Fruit fly (Drosophila melanogaster) whole organism, prepupa: ENCODE measurements around the gene sit.

Source experiments
- Blimp-1 ChIP-seq: fragments of 200-800 bp; sonication (Bioruptor generic); optimal IDR thresholded peaks from 3 replicates; lab custom pipeline; 2017; ENCODE audit warnings: missing biosample characterization, missing genetic modification characterization, mild to moderate bottlenecking, moderate library complexity, missing genetic modification reagents
- CG10631 ChIP-seq: fragments of 200-800 bp; sonication (Bioruptor generic); optimal IDR thresholded peaks from 2 replicates; lab custom pipeline; 2016; ENCODE audit warnings: missing biosample characterization, missing genetic modification characterization
- CG10669 ChIP-seq: fragments of 200-800 bp; sonication (Bioruptor generic); optimal IDR thresholded peaks from 3 replicates; lab custom pipeline; 2018; ENCODE audit warnings: missing biosample characterization, mild to moderate bottlenecking, missing genetic modification characterization, moderate library complexity
- CG11294 ChIP-seq: fragments of 200-800 bp; sonication (Bioruptor generic); IDR thresholded peaks from 2 replicates; pipeline ENCODE4 v1.3.6; 2022; ENCODE audit warnings: missing biosample characterization, missing genetic modification characterization
- CG11762 ChIP-seq: fragments of 200-800 bp; sonication (Bioruptor generic); optimal IDR thresholded peaks from 3 replicates; lab custom pipeline; 2016; ENCODE audit warnings: missing biosample characterization, missing genetic modification characterization; ENCODE audit not compliant: insufficient read depth
- CG11902 ChIP-seq: fragments of 200-800 bp; sonication (Bioruptor generic); optimal IDR thresholded peaks from 3 replicates; lab custom pipeline; 2016; ENCODE audit warnings: missing biosample characterization, missing genetic modification characterization
- CG16779 ChIP-seq: fragments of 200-800 bp; sonication (Bioruptor generic); optimal IDR thresholded peaks from 3 replicates; lab custom pipeline; 2017; ENCODE audit warnings: missing biosample characterization, mild to moderate bottlenecking, missing genetic modification characterization
- CG3032 ChIP-seq: fragments of 200-800 bp; optimal IDR thresholded peaks from 2 replicates; lab custom pipeline; 2019; ENCODE audit warnings: missing biosample characterization, mild to moderate bottlenecking, missing genetic modification characterization, moderate library complexity
- CG31627 ChIP-seq: fragments of 200-800 bp; sonication (Bioruptor generic); optimal IDR thresholded peaks from 3 replicates; lab custom pipeline; 2016; ENCODE audit warnings: missing biosample characterization, missing genetic modification characterization
- CG32006 ChIP-seq: fragments of 200-800 bp; sonication (Bioruptor generic); optimal IDR thresholded peaks from 3 replicates; lab custom pipeline; 2017; ENCODE audit warnings: missing biosample characterization, mild to moderate bottlenecking, missing genetic modification characterization
- CG3919 ChIP-seq: fragments of 200-800 bp; sonication (Bioruptor generic); optimal IDR thresholded peaks from 3 replicates; lab custom pipeline; 2016; ENCODE audit warnings: missing biosample characterization, missing genetic modification characterization
- CG6163 ChIP-seq: fragments of 200-800 bp; sonication (Bioruptor generic); IDR thresholded peaks from 3 replicates; pipeline ENCODE4 v1.3.6; 2022; ENCODE audit warnings: missing biosample characterization, missing genetic modification characterization
- CG6808 ChIP-seq: fragments of 200-800 bp; sonication (Bioruptor generic); optimal IDR thresholded peaks from 3 replicates; lab custom pipeline; 2017; ENCODE audit warnings: missing biosample characterization, missing genetic modification characterization, mild to moderate bottlenecking, moderate library complexity, missing genetic modification reagents
- CG7368 ChIP-seq: fragments of 200-800 bp; sonication (Bioruptor generic); optimal IDR thresholded peaks from 3 replicates; lab custom pipeline; 2016; ENCODE audit warnings: missing biosample characterization, missing genetic modification characterization
- CG8632 ChIP-seq: fragments of 200-800 bp; sonication (Bioruptor generic); optimal IDR thresholded peaks from 3 replicates; lab custom pipeline; 2016; ENCODE audit warnings: missing biosample characterization, missing genetic modification characterization
- CG9139 ChIP-seq: fragments of 200-800 bp; sonication (Bioruptor generic); optimal IDR thresholded peaks from 3 replicates; lab custom pipeline; 2017; ENCODE audit warnings: missing biosample characterization, mild to moderate bottlenecking, missing genetic modification characterization
- Eip78C ChIP-seq: fragments of 200-800 bp; sonication (Bioruptor generic); peaks from one replicate; lab custom pipeline; 2016; ENCODE audit warnings: missing biosample characterization, missing genetic modification characterization
- Ets96B ChIP-seq: fragments of 200-800 bp; optimal IDR thresholded peaks from 2 replicates; lab custom pipeline; 2019; ENCODE audit warnings: missing biosample characterization, mild to moderate bottlenecking, missing genetic modification characterization, moderate library complexity
- Hr38 ChIP-seq: sonication (Bioruptor generic); optimal IDR thresholded peaks from 2 replicates; lab custom pipeline; 2016; ENCODE audit warnings: missing biosample characterization, missing genetic modification characterization
- Hr39 ChIP-seq: fragments of 200-800 bp; sonication (Bioruptor generic); optimal IDR thresholded peaks from 2 replicates; lab custom pipeline; 2016; ENCODE audit warnings: missing biosample characterization, missing genetic modification characterization
- Hr4 ChIP-seq: fragments of 200-800 bp; sonication (Bioruptor generic); optimal IDR thresholded peaks from 3 replicates; lab custom pipeline; 2016; ENCODE audit warnings: missing biosample characterization, missing genetic modification characterization
- Lpt ChIP-seq: fragments of 200-800 bp; sonication (Bioruptor generic); optimal IDR thresholded peaks from 3 replicates; lab custom pipeline; 2016; ENCODE audit warnings: missing biosample characterization, missing genetic modification characterization
- Met ChIP-seq: fragments of 200-800 bp; sonication (Bioruptor generic); optimal IDR thresholded peaks from 3 replicates; lab custom pipeline; 2016; ENCODE audit warnings: missing biosample characterization, missing genetic modification characterization
- OdsH ChIP-seq: fragments of 200-800 bp; sonication (Bioruptor generic); optimal IDR thresholded peaks from 3 replicates; lab custom pipeline; 2016; ENCODE audit warnings: missing biosample characterization, missing genetic modification characterization
- Sox102F ChIP-seq: fragments of 200-800 bp; sonication (Bioruptor generic); optimal IDR thresholded peaks from 2 replicates; lab custom pipeline; 2016; ENCODE audit warnings: missing biosample characterization, mild to moderate bottlenecking, missing genetic modification characterization
- Sox15 ChIP-seq: fragments of 200-800 bp; sonication (Bioruptor generic); optimal IDR thresholded peaks from 3 replicates; lab custom pipeline; 2016; ENCODE audit warnings: missing biosample characterization, missing genetic modification characterization
- acj6 ChIP-seq: fragments of 200-800 bp; sonication (Bioruptor generic); optimal IDR thresholded peaks from 3 replicates; lab custom pipeline; 2016; ENCODE audit warnings: missing biosample characterization, missing genetic modification characterization
- dac ChIP-seq: fragments of 200-800 bp; sonication (Bioruptor generic); optimal IDR thresholded peaks from 2 replicates; lab custom pipeline; 2017; ENCODE audit warnings: missing biosample characterization, mild to moderate bottlenecking, missing genetic modification characterization
- dsx ChIP-seq: fragments of 200-800 bp; optimal IDR thresholded peaks from 3 replicates; lab custom pipeline; 2019; ENCODE audit warnings: missing biosample characterization, mild to moderate bottlenecking, missing genetic modification characterization, moderate library complexity; ENCODE audit not compliant: poor library complexity, severe bottlenecking
- eg ChIP-seq: fragments of 200-800 bp; sonication (Bioruptor generic); IDR thresholded peaks from 3 replicates; pipeline ENCODE4 v1.3.6; 2022; ENCODE audit warnings: missing biosample characterization, missing genetic modification characterization
- esn ChIP-seq: fragments of 200-800 bp; sonication (Bioruptor generic); optimal IDR thresholded peaks from 2 replicates; lab custom pipeline; 2016; ENCODE audit warnings: missing biosample characterization, mild to moderate bottlenecking, missing genetic modification characterization, moderate library complexity
- fd59A ChIP-seq: fragments of 200-800 bp; sonication (Bioruptor generic); optimal IDR thresholded peaks from 2 replicates; lab custom pipeline; 2017; ENCODE audit warnings: missing biosample characterization, mild to moderate bottlenecking, missing genetic modification characterization, missing genetic modification reagents
- fd85E ChIP-seq: fragments of 200-800 bp; sonication (Bioruptor generic); optimal IDR thresholded peaks from 3 replicates; lab custom pipeline; 2016; ENCODE audit warnings: missing biosample characterization, missing genetic modification characterization
- fkh ChIP-seq: fragments of 200-800 bp; sonication (Bioruptor generic); optimal IDR thresholded peaks from 3 replicates; lab custom pipeline; 2017; ENCODE audit warnings: missing biosample characterization, mild to moderate bottlenecking, missing genetic modification characterization, moderate library complexity
- lz ChIP-seq: fragments of 200-800 bp; sonication (Bioruptor generic); optimal IDR thresholded peaks from 3 replicates; lab custom pipeline; 2016; ENCODE audit warnings: missing biosample characterization, missing genetic modification characterization
- net ChIP-seq: fragments of 200-800 bp; sonication (Bioruptor generic); optimal IDR thresholded peaks from 3 replicates; lab custom pipeline; 2016; ENCODE audit warnings: missing biosample characterization, missing genetic modification characterization
- ss ChIP-seq, 2 experiments: fragments of 200-800 bp; sonication (Bioruptor generic); optimal IDR thresholded peaks; 2 replicates in 1 of 2; 3 replicates in 1 of 2; lab custom pipeline; 2017 to 2018; ENCODE audit warnings: mild to moderate bottlenecking in 2 of 2, missing biosample characterization in 2 of 2, missing genetic modification characterization in 2 of 2, moderate library complexity in 1 of 2
- svp ChIP-seq: fragments of 200-800 bp; sonication (Bioruptor generic); peaks from one replicate; lab custom pipeline; 2016; ENCODE audit warnings: missing biosample characterization, missing genetic modification characterization
- topi ChIP-seq: fragments of 200-800 bp; sonication (Bioruptor generic); optimal IDR thresholded peaks from 3 replicates; lab custom pipeline; 2016; ENCODE audit warnings: missing biosample characterization, missing genetic modification characterization
- vri ChIP-seq: fragments of 200-800 bp; sonication (Bioruptor generic); optimal IDR thresholded peaks from 3 replicates; lab custom pipeline; 2016; ENCODE audit warnings: missing biosample characterization, mild to moderate bottlenecking, missing genetic modification characterization

The sit gene

DNA sequence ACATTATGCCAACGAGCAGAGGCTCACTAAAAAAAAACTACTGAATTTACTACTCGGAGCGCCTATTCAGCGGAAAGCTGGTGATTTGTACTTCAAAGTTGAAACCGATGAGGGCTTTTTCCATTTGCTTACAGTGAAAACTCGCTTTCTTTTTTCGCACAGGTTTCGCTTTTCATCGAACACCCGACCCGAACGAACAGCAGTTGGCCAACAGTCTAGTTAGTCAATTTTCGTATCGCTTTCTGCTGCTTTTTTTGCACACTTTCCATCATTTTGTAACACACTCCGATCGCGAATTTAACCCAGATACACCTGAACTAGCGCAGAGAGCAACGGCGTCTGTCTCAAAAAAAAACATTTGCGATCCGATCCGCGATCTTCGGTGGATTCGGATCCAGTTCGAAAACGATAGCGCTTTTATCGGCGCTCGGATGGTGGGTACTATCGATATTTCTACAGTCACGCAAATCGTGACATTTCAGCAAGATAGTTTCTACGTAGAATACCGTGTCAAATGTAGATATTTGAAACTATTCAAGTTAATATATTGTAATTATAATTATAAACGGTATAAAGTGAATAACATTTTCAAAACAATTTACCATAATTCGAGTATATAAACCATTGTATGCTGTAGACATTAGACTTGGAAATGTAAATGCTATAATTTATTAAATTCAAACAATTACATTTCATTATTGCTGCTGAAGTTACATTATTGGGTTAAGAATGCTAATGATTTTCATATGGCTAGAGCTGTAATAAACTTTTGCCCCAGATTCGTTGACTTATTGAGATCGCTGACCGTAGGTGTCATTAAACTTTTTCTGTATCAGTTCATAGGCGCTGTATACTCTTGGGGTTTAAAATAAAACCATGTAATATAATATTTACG, 33.9 kb downstream of the sit start, which contains the start of gene CG5346 (continued):
- TF ChIP-seq CG11902 (GFP tag; lab: Kevin White, UChicago) (no peak), CG32006 (GFP tag; lab: Kevin White, UChicago) (no peak), CG16779 (peak; percentile 37), Hr4 (no peak), CG10669 (GFP tag; lab: Kevin White, UChicago) (no peak), Hr38 (GFP tag; lab: Kevin White, UChicago) (no peak), fkh (GFP tag; lab: Kevin White, UChicago) (no peak), vri (GFP tag; lab: Kevin White, UChicago) (no peak), CG6163 (GFP tag; lab: Robert Waterston, UW) (peak; percentile 62; the same call in 1 of the 3 replicates)

- TF ChIP-seq CG11294 (GFP tag; lab: Robert Waterston, UW) (no peak), Eip78C (GFP tag; lab: Kevin White, UChicago) (peak; percentile 70), CG6808 (GFP tag; lab: Kevin White, UChicago) (peak; percentile 7), CG6163 (GFP tag; lab: Robert Waterston, UW) (peak; percentile 42; the same call in 1 of the 3 replicates), CG11762 (GFP tag; lab: Kevin White, UChicago) (no peak), fkh (GFP tag; lab: Kevin White, UChicago) (peak; percentile 42), CG9139 (peak; percentile 4), CG3032 (tag; lab: Kevin White, UChicago) (no peak)
These were observed 34.7 kb downstream of the sit start for dm6 chr3R:22527636-22528148.

DNA sequence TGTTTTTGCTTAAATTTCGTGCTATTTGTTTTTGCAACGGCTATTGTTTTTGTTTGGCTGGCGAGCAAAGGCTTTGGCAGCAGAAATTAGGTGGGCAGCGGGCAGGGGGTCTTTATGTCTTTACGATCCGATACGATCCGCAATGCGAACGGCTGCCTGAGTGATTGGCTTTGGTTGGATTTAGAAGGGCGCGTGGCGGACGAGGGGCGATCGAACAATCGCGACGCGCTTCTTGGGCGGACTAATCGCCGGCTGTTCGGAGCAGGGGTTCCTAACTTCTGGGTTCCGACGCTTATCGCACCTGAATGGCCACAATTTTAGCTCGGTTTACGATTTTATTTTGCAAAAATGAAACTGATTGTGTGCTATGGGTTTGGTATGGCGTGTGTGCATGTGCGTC, 35.2 kb downstream of the sit start:
- TF ChIP-seq vri (GFP tag; lab: Kevin White, UChicago) (peak; percentile 62), Met (GFP tag; lab: Kevin White, UChicago) (no peak), Lpt (GFP tag; lab: Kevin White, UChicago) (no peak), Hr4 (no peak)

DNA sequence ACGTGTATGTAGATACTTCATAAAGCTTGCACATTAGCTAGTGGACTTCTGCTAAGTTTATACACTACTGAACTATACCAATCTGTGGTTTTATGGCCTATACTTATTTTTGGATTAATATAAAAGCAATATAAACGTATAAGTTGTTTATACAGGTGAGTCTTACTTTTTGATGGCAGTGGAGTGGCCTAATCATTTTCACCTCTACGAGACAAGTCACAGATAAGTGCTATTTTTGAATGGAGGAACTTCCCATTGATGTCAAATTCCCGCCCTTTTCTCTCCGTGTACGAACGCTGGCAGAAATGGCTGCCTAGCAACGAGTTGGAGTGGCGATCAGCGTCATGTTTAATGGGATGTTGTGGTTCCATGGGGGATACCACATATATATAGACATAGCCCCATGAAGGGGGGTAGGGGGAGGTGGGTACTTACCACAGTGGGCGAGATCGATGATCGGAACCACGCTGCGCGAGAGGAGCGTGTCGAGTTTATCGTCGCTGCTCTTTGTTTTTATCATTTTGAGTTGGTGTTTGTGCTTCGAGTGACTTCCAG, 35.9 kb downstream of the sit start:
- TF ChIP-seq CG3032 (tag; lab: Kevin White, UChicago) (no peak), CG10631 (peak; percentile 52), dsx (GFP tag; lab: Kevin White, UChicago) (no peak), esn (GFP tag; lab: Kevin White, UChicago) (peak; percentile 38), CG7368 (GFP tag; lab: Kevin White, UChicago) (no peak), OdsH (GFP tag; lab: Kevin White, UChicago) (peak; percentile 28), fkh (GFP tag; lab: Kevin White, UChicago) (peak; percentile 28), CG6808 (GFP tag; lab: Kevin White, UChicago) (peak; percentile 8), dac (GFP tag; lab: Kevin White, UChicago) (no peak), CG11762 (GFP tag; lab: Kevin White, UChicago) (no peak), CG10669 (GFP tag; lab: Kevin White, UChicago) (peak; percentile 34), eg (GFP tag; lab: Robert Waterston, UW) (peak; percentile 69), Ets96B (tag; lab: Kevin White, UChicago) (peak; percentile 23), net (GFP tag; lab: Kevin White, UChicago) (peak; percentile 10), svp (GFP tag; lab: Kevin White, UChicago) (peak; percentile 67), CG32006 (GFP tag; lab: Kevin White, UChicago) (peak; percentile 67), Hr38 (GFP tag; lab: Kevin White, UChicago) (no peak), Sox102F (no peak), Hr39 (GFP tag; lab: Kevin White, UChicago) (peak; percentile 15), ss (GFP tag; optimal IDR thresholded peaks at IDR 0.05; lab: Kevin White, UChicago) (peak; percentile 35 to 61), Hr4 (peak; percentile 45), topi (GFP tag; lab: Kevin White, UChicago) (peak; percentile 20), lz (GFP tag; lab: Kevin White, UChicago) (peak; percentile 3), CG6163 (GFP tag; lab: Robert Waterston, UW) (peak; percentile 56; the same call in 1 of the 3 replicates), Sox15 (GFP tag; lab: Kevin White, UChicago) (peak; percentile 13), acj6 (GFP tag; lab: Kevin White, UChicago) (peak; percentile 33), CG3919 (GFP tag; lab: Kevin White, UChicago) (peak; percentile 30), fd85E (GFP tag; lab: Kevin White, UChicago) (no peak), CG31627 (GFP tag; lab: Kevin White, UChicago) (no peak), Blimp-1 (GFP tag; lab: Kevin White, UChicago) (no peak), vri (GFP tag; lab: Kevin White, UChicago) (no peak), CG8632 (GFP tag; lab: Kevin White, UChicago) (no peak), fd59A (GFP tag; lab: Kevin White, UChicago) (peak; percentile 21)
